Worm (Caenorhabditis elegans) whole organism, young adult: ENCODE data around the gene Y52E8A.3.

Experiments used
- B0261.1 ChIP-seq: sonication (generic microtip); optimal IDR thresholded peaks from 2 replicates; lab custom pipeline; 2016; ENCODE audit warnings: mild to moderate bottlenecking, missing genetic modification characterization, moderate library complexity, missing compliant biosample characterization
- F10E7.11 ChIP-seq: sonication (generic microtip); optimal IDR thresholded peaks from 2 replicates; lab custom pipeline; 2017; ENCODE audit warnings: mild to moderate bottlenecking, missing genetic modification characterization, moderate library complexity, missing compliant biosample characterization
- F49E8.2 ChIP-seq: sonication (generic microtip); optimal IDR thresholded peaks from 3 replicates; lab custom pipeline; 2017; ENCODE audit warnings: missing genetic modification characterization, mild to moderate bottlenecking, missing compliant biosample characterization, antibody characterized with exemption, moderate library complexity; ENCODE audit not compliant: insufficient read depth
- ama-1 ChIP-seq, 3 experiments: fragments of 150-350 bp in 1 of 3; sonication (generic microtip) in 2 of 3; optimal IDR thresholded peaks; 2 replicates each; lab custom pipeline; 2014 to 2018; ENCODE audit warnings: missing biosample characterization in 2 of 3, missing genetic modification characterization in 2 of 3, missing genetic modification reagents in 2 of 3
- cebp-1 ChIP-seq, 2 experiments: fragments of 200-800 bp in 1 of 2; sonication (Bioruptor generic) in 1 of 2; sonication (generic microtip) in 1 of 2; IDR thresholded peaks in 1 of 2; optimal IDR thresholded peaks in 1 of 2; 2 replicates each; pipeline versions ENCODE4 v1.3.6 to Lab custom; 2017 to 2022; ENCODE audit warnings: missing compliant biosample characterization in 2 of 2, missing genetic modification characterization in 2 of 2, mild to moderate bottlenecking in 1 of 2, missing genetic modification reagents in 1 of 2, moderate library complexity in 1 of 2
- lin-35 ChIP-seq, 3 experiments: fragments of 150-350 bp in 2 of 3; sonication (generic microtip) in 1 of 3; optimal IDR thresholded peaks; 2 replicates each; lab custom pipeline; 2014 to 2018; ENCODE audit warnings: missing biosample characterization in 3 of 3, missing genetic modification characterization in 3 of 3, missing genetic modification reagents in 3 of 3
- rpc-1 ChIP-seq, 2 experiments: fragments of 150-350 bp in 1 of 2; sonication (generic microtip) in 1 of 2; optimal IDR thresholded peaks; 2 replicates each; lab custom pipeline; 2014 to 2018; ENCODE audit warnings: missing biosample characterization in 1 of 2, missing genetic modification characterization in 1 of 2, missing genetic modification reagents in 1 of 2, missing genotype in 1 of 2
- sea-2 ChIP-seq: fragments of 200-800 bp; sonication (Bioruptor generic); IDR thresholded peaks from 2 replicates; pipeline ENCODE4 v1.3.6; 2022; ENCODE audit warnings: missing genetic modification characterization, missing compliant biosample characterization

DNA sequence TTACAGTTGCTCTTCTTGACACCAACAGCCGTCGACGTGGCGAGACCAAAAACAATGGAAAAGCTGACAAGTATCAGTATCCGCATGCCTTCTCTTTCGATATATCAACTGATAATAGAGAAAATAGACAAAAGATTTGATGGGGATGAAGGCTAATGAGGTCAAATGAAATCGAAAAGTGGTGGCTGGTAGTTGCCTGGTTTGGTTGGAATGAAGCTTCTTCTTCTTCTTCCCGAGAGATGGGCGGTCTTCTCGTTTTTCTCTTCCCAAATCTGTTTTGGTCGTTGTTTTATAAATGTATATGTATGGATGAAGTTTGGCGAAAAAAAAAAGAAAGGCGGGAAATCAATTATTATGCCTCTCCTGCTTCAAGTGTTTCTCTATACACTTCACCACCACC, 25.0 kb downstream of the Y52E8A.3 start, which contains the start of gene C01F1.5:
- no peak for TF ChIP-seq lin-35 (GFP tag; optimal IDR thresholded peaks at IDR 0.05; lab: Kevin White, UChicago)
- TF ChIP-seq cebp-1 (GFP tag; IDR thresholded peaks at IDR 0.05; lab: Robert Waterston, UW): no peak
- TF ChIP-seq cebp-1 (tag; optimal IDR thresholded peaks at IDR 0.05; lab: Kevin White, UChicago): no peak
- no peak for TF ChIP-seq F49E8.2
- no peak for TF ChIP-seq rpc-1 (optimal IDR thresholded peaks at IDR 0.05; lab: Kevin White, UChicago)
- no peak for TF ChIP-seq rpc-1 (tag; optimal IDR thresholded peaks at IDR 0.05; lab: Kevin White, UChicago)
- TF ChIP-seq sea-2 (GFP tag; lab: Robert Waterston, UW): no peak
- TF ChIP-seq B0261.1 (tag; lab: Kevin White, UChicago): no peak
- no peak for TF ChIP-seq F10E7.11 (tag; lab: Kevin White, UChicago)
- TF ChIP-seq ama-1 (optimal IDR thresholded peaks at IDR 0.05; lab: Kevin White, UChicago): no peak
- no peak for TF ChIP-seq ama-1 (GFP tag; optimal IDR thresholded peaks at IDR 0.05; lab: Kevin White, UChicago)
